Worm (Caenorhabditis elegans): ENCODE data around the gene B0432.1.

B0432.1 gene

ce11 chrII:290282-290681 is 6.9 kb upstream of the B0432.1 start, which contains the start of gene djr-1.1:
Gene djr-1.1 (plus strand): TSS chrII:290582.
- TF ChIP-seq scrt-1 (GFP tag; IDR thresholded peaks at IDR 0.05) (no peak), tbx-11 (GFP tag; IDR thresholded peaks at IDR 0.05) (no peak), pes-1 (GFP tag; IDR thresholded peaks at IDR 0.05) (no peak), ama-1 (optimal IDR thresholded peaks at IDR 0.05) (no peak), ets-7 (tag; optimal IDR thresholded peaks at IDR 0.05) (no peak), hmg-4 (GFP tag; optimal IDR thresholded peaks at IDR 0.05) (no peak), sea-1 (GFP tag; conservative IDR thresholded peaks at IDR 0.05) (no peak), aly-1 (tag; optimal IDR thresholded peaks at IDR 0.05) (no peak), tbx-37 (GFP tag; conservative IDR thresholded peaks at IDR 0.05) (no peak), F13C5.2 (tag; optimal IDR thresholded peaks at IDR 0.05) (no peak), ceh-13 (GFP tag; optimal IDR thresholded peaks at IDR 0.05) (no peak), hnd-1 (tag; optimal IDR thresholded peaks at IDR 0.05) (no peak), tra-4 (tag; optimal IDR thresholded peaks at IDR 0.05) (no peak), hmbx-1 (tag; optimal IDR thresholded peaks at IDR 0.05) (no peak), flt-1 (GFP tag; IDR thresholded peaks at IDR 0.05) (no peak), ceh-36 (tag; optimal IDR thresholded peaks at IDR 0.05) (no peak), B0310.2 (tag; optimal IDR thresholded peaks at IDR 0.05) (no peak)

ce11 chrII:294606-295005 is 2.6 kb upstream of the B0432.1 start, which contains the start of gene B0432.11:
Gene B0432.11 (minus strand): TSS chrII:294706.
- TF ChIP-seq B0310.2 (tag; optimal IDR thresholded peaks at IDR 0.05) (no peak), tra-4 (tag; optimal IDR thresholded peaks at IDR 0.05) (no peak), ceh-36 (tag; optimal IDR thresholded peaks at IDR 0.05) (no peak), aly-1 (tag; optimal IDR thresholded peaks at IDR 0.05) (no peak), pes-1 (GFP tag; IDR thresholded peaks at IDR 0.05) (no peak), hmg-4 (GFP tag; optimal IDR thresholded peaks at IDR 0.05) (no peak), flt-1 (GFP tag; IDR thresholded peaks at IDR 0.05) (no peak), ama-1 (optimal IDR thresholded peaks at IDR 0.05) (no peak), ceh-13 (GFP tag; optimal IDR thresholded peaks at IDR 0.05) (no peak), hnd-1 (tag; optimal IDR thresholded peaks at IDR 0.05) (no peak)

ce11 chrII:299684-300083 is 2.5 kb downstream of the B0432.1 start, which contains the start of gene K01A2.6:
Gene K01A2.6 (plus strand): TSS chrII:299984.
- TF ChIP-seq scrt-1 (GFP tag; IDR thresholded peaks at IDR 0.05): no peak
- no peak for TF ChIP-seq hmbx-1 (tag; optimal IDR thresholded peaks at IDR 0.05)
- no peak for TF ChIP-seq sea-1 (GFP tag; conservative IDR thresholded peaks at IDR 0.05)

- TF ChIP-seq scrt-1 (GFP tag; IDR thresholded peaks at IDR 0.05) (no peak), B0310.2 (tag; optimal IDR thresholded peaks at IDR 0.05) (no peak), aly-1 (tag; optimal IDR thresholded peaks at IDR 0.05) (no peak), tra-4 (tag; optimal IDR thresholded peaks at IDR 0.05) (no peak), tbx-37 (GFP tag; conservative IDR thresholded peaks at IDR 0.05) (no peak)
Observed at ce11 chrII:300977-301772, 4.0 kb downstream of the B0432.1 start, which contains the start of gene K01A2.5. Gene K01A2.5 (plus strand): TSS chrII:301273.

ce11 chrII:303927-304711 is 6.9 kb downstream of the B0432.1 start:
- TF ChIP-seq pes-1 (GFP tag; IDR thresholded peaks at IDR 0.05): no peak

ce11 chrII:305645-306044 is 8.5 kb downstream of the B0432.1 start, which contains the start of gene col-69:
Gene col-69 (minus strand): TSS chrII:305745.
- TF ChIP-seq sea-1 (GFP tag; conservative IDR thresholded peaks at IDR 0.05) (no peak), F13C5.2 (tag; optimal IDR thresholded peaks at IDR 0.05) (no peak), ama-1 (optimal IDR thresholded peaks at IDR 0.05) (no peak), pes-1 (GFP tag; IDR thresholded peaks at IDR 0.05) (no peak), ets-7 (tag; optimal IDR thresholded peaks at IDR 0.05) (no peak), hmbx-1 (tag; optimal IDR thresholded peaks at IDR 0.05) (no peak), tra-4 (tag; optimal IDR thresholded peaks at IDR 0.05) (no peak), flt-1 (GFP tag; IDR thresholded peaks at IDR 0.05) (no peak), scrt-1 (GFP tag; IDR thresholded peaks at IDR 0.05) (no peak), ceh-13 (GFP tag; optimal IDR thresholded peaks at IDR 0.05) (no peak), tbx-11 (GFP tag; IDR thresholded peaks at IDR 0.05) (no peak), ceh-36 (tag; optimal IDR thresholded peaks at IDR 0.05) (no peak), hnd-1 (tag; optimal IDR thresholded peaks at IDR 0.05) (no peak), tbx-37 (GFP tag; conservative IDR thresholded peaks at IDR 0.05) (no peak), aly-1 (tag; optimal IDR thresholded peaks at IDR 0.05) (no peak), hmg-4 (GFP tag; optimal IDR thresholded peaks at IDR 0.05) (no peak), B0310.2 (tag; optimal IDR thresholded peaks at IDR 0.05) (no peak)

ce11 chrII:307154-307553 is 10.0 kb downstream of the B0432.1 start, which contains the start of gene K01A2.4:
Gene K01A2.4 (plus strand): TSS chrII:307454.
- TF ChIP-seq B0310.2 (tag; optimal IDR thresholded peaks at IDR 0.05): no peak
- TF ChIP-seq aly-1 (tag; optimal IDR thresholded peaks at IDR 0.05): no peak
- TF ChIP-seq hnd-1 (tag; optimal IDR thresholded peaks at IDR 0.05): no peak
- TF ChIP-seq ceh-36 (tag; optimal IDR thresholded peaks at IDR 0.05): no peak
- no peak for TF ChIP-seq ets-7 (tag; optimal IDR thresholded peaks at IDR 0.05)
- no peak for TF ChIP-seq hmg-4 (GFP tag; optimal IDR thresholded peaks at IDR 0.05)
- TF ChIP-seq flt-1 (GFP tag; IDR thresholded peaks at IDR 0.05): no peak
- no peak for TF ChIP-seq ceh-13 (GFP tag; optimal IDR thresholded peaks at IDR 0.05)
- no peak for TF ChIP-seq pes-1 (GFP tag; IDR thresholded peaks at IDR 0.05)
- TF ChIP-seq tra-4 (tag; optimal IDR thresholded peaks at IDR 0.05): no peak
- no peak for TF ChIP-seq hmbx-1 (tag; optimal IDR thresholded peaks at IDR 0.05)
- TF ChIP-seq ama-1 (optimal IDR thresholded peaks at IDR 0.05): no peak

All from whole organism, early embryonic.